Fruit fly (Drosophila melanogaster) whole organism, embryonic: ENCODE measurements around the gene CG2865.

ENCODE experiments used
- Antp ChIP-seq: fragments of 200-800 bp; sonication (Bioruptor generic); optimal IDR thresholded peaks from 3 replicates; lab custom pipeline; 2016; ENCODE audit warnings: missing biosample characterization, missing genetic modification characterization
- Asciz ChIP-seq: fragments of 200-800 bp; sonication (Bioruptor generic); optimal IDR thresholded peaks from 2 replicates; lab custom pipeline; 2017; ENCODE audit warnings: missing biosample characterization, mild to moderate bottlenecking, missing genetic modification characterization, missing genetic modification reagents
- CG10654 ChIP-seq: fragments of 200-800 bp; sonication (Bioruptor generic); optimal IDR thresholded peaks from 2 replicates; lab custom pipeline; 2016; ENCODE audit warnings: missing biosample characterization, missing genetic modification characterization
- CG12155 ChIP-seq: fragments of 200-800 bp; sonication (Bioruptor generic); optimal IDR thresholded peaks from 3 replicates; lab custom pipeline; 2016; ENCODE audit warnings: missing biosample characterization, missing genetic modification characterization
- CG12391 ChIP-seq: fragments of 200-800 bp; sonication (Bioruptor generic); optimal IDR thresholded peaks from 3 replicates; lab custom pipeline; 2018; ENCODE audit warnings: missing biosample characterization, mild to moderate bottlenecking, missing genetic modification characterization, moderate library complexity
- CG12744 ChIP-seq: fragments of 200-800 bp; sonication (Bioruptor generic); optimal IDR thresholded peaks from 2 replicates; lab custom pipeline; 2016; ENCODE audit warnings: missing biosample characterization, missing genetic modification characterization
- CG14667 ChIP-seq: fragments of 200-800 bp; sonication (Bioruptor generic); IDR thresholded peaks from 2 replicates; pipeline ENCODE4 v1.3.6; 2022; ENCODE audit warnings: missing biosample characterization, missing genetic modification characterization
- CG15011 ChIP-seq: fragments of 200-800 bp; sonication (Bioruptor generic); optimal IDR thresholded peaks from 3 replicates; lab custom pipeline; 2018; ENCODE audit warnings: missing biosample characterization, mild to moderate bottlenecking, missing genetic modification characterization
- CG15514 ChIP-seq: fragments of 200-800 bp; sonication (Bioruptor generic); optimal IDR thresholded peaks from 3 replicates; lab custom pipeline; 2017; ENCODE audit warnings: missing biosample characterization, missing genetic modification characterization, mild to moderate bottlenecking, moderate library complexity, missing genetic modification reagents
- CG1603 ChIP-seq: fragments of 200-800 bp; sonication (Bioruptor generic); optimal IDR thresholded peaks from 2 replicates; lab custom pipeline; 2019; ENCODE audit warnings: missing biosample characterization, mild to moderate bottlenecking, missing genetic modification characterization, moderate library complexity
- CG16779 ChIP-seq: fragments of 200-800 bp; sonication (Bioruptor generic); IDR thresholded peaks from 2 replicates; pipeline ENCODE4 v1.3.6; 2022; ENCODE audit warnings: missing biosample characterization, missing genetic modification characterization
- CG16815 ChIP-seq: fragments of 200-800 bp; sonication (Bioruptor generic); optimal IDR thresholded peaks from 3 replicates; lab custom pipeline; 2017; ENCODE audit warnings: missing biosample characterization, mild to moderate bottlenecking, missing genetic modification characterization
- CG16863 ChIP-seq: fragments of 200-800 bp; sonication (Bioruptor generic); optimal IDR thresholded peaks from 3 replicates; lab custom pipeline; 2016; ENCODE audit warnings: missing biosample characterization, missing genetic modification characterization
- CG17612 ChIP-seq: fragments of 200-800 bp; sonication (Bioruptor generic); IDR thresholded peaks from 2 replicates; pipeline ENCODE4 v1.3.6; 2022; ENCODE audit warnings: missing biosample characterization, missing genetic modification characterization
- CG2875 ChIP-seq: fragments of 200-800 bp; sonication (Bioruptor generic); optimal IDR thresholded peaks from 2 replicates; lab custom pipeline; 2017; ENCODE audit warnings: missing biosample characterization, mild to moderate bottlenecking, missing genetic modification characterization, missing genetic modification reagents
- CG4404 ChIP-seq: fragments of 200-800 bp; sonication (Bioruptor generic); IDR thresholded peaks from 2 replicates; pipeline ENCODE4 v1.3.6; 2022; ENCODE audit warnings: missing biosample characterization, missing genetic modification characterization
- CG6272 ChIP-seq: fragments of 200-800 bp; sonication (Bioruptor generic); IDR thresholded peaks from 2 replicates; pipeline ENCODE4 v1.3.6; 2022; ENCODE audit warnings: missing biosample characterization, missing genetic modification characterization
- CG6791 ChIP-seq: fragments of 200-800 bp; sonication (Bioruptor generic); IDR thresholded peaks from 3 replicates; pipeline ENCODE4 v1.3.6; 2022; ENCODE audit warnings: missing biosample characterization, missing genetic modification characterization; ENCODE audit not compliant: partially characterized antibody
- CG7786 ChIP-seq: fragments of 200-800 bp; sonication (Bioruptor generic); optimal IDR thresholded peaks from 2 replicates; lab custom pipeline; 2016; ENCODE audit warnings: missing biosample characterization, missing genetic modification characterization
- CG8388 ChIP-seq: fragments of 200-800 bp; sonication (Bioruptor generic); optimal IDR thresholded peaks from 2 replicates; lab custom pipeline; 2019; ENCODE audit warnings: missing biosample characterization, mild to moderate bottlenecking, missing genetic modification characterization, moderate library complexity
- CG8944 ChIP-seq: fragments of 200-800 bp; sonication (Bioruptor generic); optimal IDR thresholded peaks from 3 replicates; lab custom pipeline; 2016; ENCODE audit warnings: missing biosample characterization, missing genetic modification characterization
- CHES-1-like ChIP-seq: fragments of 200-800 bp; sonication (Bioruptor generic); optimal IDR thresholded peaks from 2 replicates; lab custom pipeline; 2016; ENCODE audit warnings: missing biosample characterization, missing genetic modification characterization
- D ChIP-seq, 2 experiments: fragments of 200-800 bp in 1 of 2; fragments of >200 bp in 1 of 2; sonication (Bioruptor generic) in 1 of 2; optimal IDR thresholded peaks; 2 replicates in 1 of 2; 3 replicates in 1 of 2; lab custom pipeline; 2017; ENCODE audit warnings: mild to moderate bottlenecking in 1 of 2, missing biosample characterization in 1 of 2, missing genetic modification characterization in 1 of 2, missing genetic modification reagents in 1 of 2
- D19A ChIP-seq: fragments of 200-800 bp; optimal IDR thresholded peaks from 3 replicates; lab custom pipeline; 2019; ENCODE audit warnings: missing biosample characterization, mild to moderate bottlenecking, missing genetic modification characterization, moderate library complexity
- Hand ChIP-seq: fragments of 200-800 bp; sonication (Bioruptor generic); optimal IDR thresholded peaks from 2 replicates; lab custom pipeline; 2017; ENCODE audit warnings: mild to moderate bottlenecking, missing biosample characterization, missing genetic modification reagents, missing genetic modification characterization
- Hey ChIP-seq: fragments of 200-800 bp; sonication (Bioruptor generic); optimal IDR thresholded peaks from 3 replicates; lab custom pipeline; 2018; ENCODE audit warnings: missing biosample characterization, mild to moderate bottlenecking, missing genetic modification characterization
- HmgZ ChIP-seq: fragments of 200-800 bp; sonication (Bioruptor generic); optimal IDR thresholded peaks from 2 replicates; lab custom pipeline; 2018; ENCODE audit warnings: missing biosample characterization, mild to moderate bottlenecking, missing genetic modification characterization
- NfI ChIP-seq: fragments of 200-800 bp; sonication (Bioruptor generic); optimal IDR thresholded peaks from 3 replicates; lab custom pipeline; 2018; ENCODE audit warnings: missing biosample characterization, mild to moderate bottlenecking, missing genetic modification characterization, moderate library complexity
- Poxn ChIP-seq: fragments of 200-800 bp; sonication (Bioruptor generic); IDR thresholded peaks from 2 replicates; pipeline ENCODE4 v1.3.6; 2022; ENCODE audit warnings: missing biosample characterization, missing genetic modification characterization
- Sox102F ChIP-seq: fragments of 200-800 bp; sonication (Bioruptor generic); optimal IDR thresholded peaks from 2 replicates; lab custom pipeline; 2018; ENCODE audit warnings: missing biosample characterization, mild to moderate bottlenecking, missing genetic modification characterization, moderate library complexity
- Stat92E ChIP-seq, 3 experiments: fragments of >200 bp in 2 of 3; fragments of 200-800 bp in 1 of 3; sonication (Bioruptor generic) in 1 of 3; optimal IDR thresholded peaks; 2 replicates each; lab custom pipeline; 2017 to 2019; ENCODE audit warnings: missing biosample characterization in 3 of 3, missing genetic modification characterization in 3 of 3, mild to moderate bottlenecking in 1 of 3, moderate library complexity in 1 of 3
- Trl ChIP-seq, 3 experiments: fragments of >200 bp in 2 of 3; fragments of 200-800 bp in 1 of 3; sonication (Bioruptor generic) in 1 of 3; optimal IDR thresholded peaks; 2 replicates in 1 of 3; 3 replicates in 2 of 3; lab custom pipeline; 2016 to 2017; ENCODE audit warnings: missing biosample characterization in 1 of 3, missing genetic modification characterization in 1 of 3
- Xbp1 ChIP-seq: fragments of 200-800 bp; sonication (Bioruptor generic); optimal IDR thresholded peaks from 3 replicates; lab custom pipeline; 2016; ENCODE audit warnings: missing biosample characterization, mild to moderate bottlenecking, missing genetic modification characterization
- ac ChIP-seq: fragments of 200-800 bp; sonication (Bioruptor generic); optimal IDR thresholded peaks from 3 replicates; lab custom pipeline; 2017; ENCODE audit warnings: missing biosample characterization, mild to moderate bottlenecking, missing genetic modification characterization
- al ChIP-seq: fragments of 200-800 bp; sonication (Bioruptor generic); IDR thresholded peaks from 2 replicates; pipeline ENCODE4 v1.3.6; 2022; ENCODE audit warnings: missing biosample characterization, missing genetic modification characterization
- ash1 ChIP-seq: fragments of 200-800 bp; sonication (Bioruptor generic); optimal IDR thresholded peaks from 2 replicates; lab custom pipeline; 2018; ENCODE audit warnings: missing biosample characterization, mild to moderate bottlenecking, missing genetic modification characterization
- fd102C ChIP-seq: fragments of 200-800 bp; sonication (Bioruptor generic); optimal IDR thresholded peaks from 2 replicates; lab custom pipeline; 2018; ENCODE audit warnings: missing biosample characterization, mild to moderate bottlenecking, missing genetic modification characterization, moderate library complexity
- grau ChIP-seq: fragments of 200-800 bp; optimal IDR thresholded peaks from 3 replicates; lab custom pipeline; 2019; ENCODE audit warnings: missing biosample characterization, mild to moderate bottlenecking, missing genetic modification characterization, moderate library complexity
- hkb ChIP-seq, 2 experiments: fragments of 200-800 bp in 1 of 2; fragments of >200 bp in 1 of 2; sonication (Bioruptor generic) in 1 of 2; IDR thresholded peaks in 1 of 2; optimal IDR thresholded peaks in 1 of 2; 2 replicates each; pipeline versions ENCODE4 v1.3.6 to Lab custom; 2017 to 2022; ENCODE audit warnings: missing biosample characterization in 1 of 2, missing genetic modification characterization in 1 of 2
- hth ChIP-seq: fragments of >200 bp; optimal IDR thresholded peaks from 2 replicates; lab custom pipeline; 2017; ENCODE audit warnings: inconsistent platforms
- lab ChIP-seq: fragments of 200-800 bp; sonication (Bioruptor generic); optimal IDR thresholded peaks from 3 replicates; lab custom pipeline; 2017; ENCODE audit warnings: missing biosample characterization, missing genetic modification characterization, mild to moderate bottlenecking, moderate library complexity, missing genetic modification reagents
- org-1 ChIP-seq: fragments of 200-800 bp; sonication (Bioruptor generic); optimal IDR thresholded peaks from 2 replicates; lab custom pipeline; 2017; ENCODE audit warnings: missing biosample characterization, missing genetic modification characterization
- rib ChIP-seq: fragments of 200-800 bp; sonication (Bioruptor generic); IDR thresholded peaks from 2 replicates; pipeline ENCODE4 v1.3.6; 2022; ENCODE audit warnings: missing biosample characterization, missing genetic modification characterization
- run ChIP-seq: fragments of 200-800 bp; sonication (Bioruptor generic); optimal IDR thresholded peaks from 3 replicates; lab custom pipeline; 2018; ENCODE audit warnings: missing biosample characterization, mild to moderate bottlenecking, missing genetic modification characterization
- schlank ChIP-seq: fragments of 200-800 bp; sonication (Bioruptor generic); optimal IDR thresholded peaks from 2 replicates; lab custom pipeline; 2018; ENCODE audit warnings: missing biosample characterization, mild to moderate bottlenecking, missing genetic modification characterization

Gene CG2865

dm6 chrX:2301613-2302522, 8.7 kb upstream of the CG2865 start (continued):
- peak; percentile 11 for TF ChIP-seq fd102C (GFP tag; lab: Kevin White, UChicago)
- no peak for TF ChIP-seq CG6791 (GFP tag; lab: Robert Waterston, UW)
- TF ChIP-seq org-1, result peak; percentile 85

DNA sequence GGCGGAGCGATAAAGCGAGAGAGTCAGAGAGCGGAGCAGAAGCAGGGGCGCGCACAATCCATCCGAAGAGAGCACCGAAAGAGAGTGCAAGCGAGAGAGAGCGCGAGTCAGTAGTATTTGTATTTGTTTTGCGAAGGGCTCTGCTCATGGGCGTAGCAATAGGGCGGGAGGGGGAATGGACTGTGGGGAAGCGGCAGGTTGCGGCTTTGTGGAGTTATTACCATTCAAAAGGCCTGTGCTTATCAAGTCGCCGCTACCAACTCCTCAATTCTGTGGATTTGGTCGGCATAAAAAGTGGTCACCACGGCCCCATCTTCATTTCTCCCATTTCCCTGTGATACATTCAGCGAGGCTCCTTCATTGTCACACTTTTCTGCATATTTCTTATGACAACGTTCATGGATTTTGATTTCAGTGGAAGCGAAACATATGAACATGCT, 7.9 kb upstream of the CG2865 start:
- TF ChIP-seq Antp (GFP tag; lab: Kevin White, UChicago) (peak; percentile 4), CG16863 (GFP tag; lab: Kevin White, UChicago) (no peak), schlank (tag; lab: Kevin White, UChicago) (peak; percentile 52), CG17612 (GFP tag; lab: Robert Waterston, UW) (no peak), CG8944 (GFP tag; lab: Kevin White, UChicago) (no peak), D (optimal IDR thresholded peaks at IDR 0.05; lab: Kevin White, UChicago) (no peak), D (GFP tag; optimal IDR thresholded peaks at IDR 0.05; lab: Kevin White, UChicago) (no peak), Xbp1 (GFP tag; lab: Kevin White, UChicago) (peak; percentile 5), CG2875 (no peak), rib (GFP tag; lab: Robert Waterston, UW) (no peak), Stat92E (GFP tag; optimal IDR thresholded peaks at IDR 0.05; lab: Kevin White, UChicago) (no peak), run (tag; lab: Kevin White, UChicago) (peak; percentile 1), Asciz (GFP tag; lab: Kevin White, UChicago) (no peak), CG10654 (GFP tag; lab: Kevin White, UChicago) (no peak), D19A (no peak), CG12391 (no peak), hth (lab: Kevin White, UChicago) (no peak), CHES-1-like (GFP tag; lab: Kevin White, UChicago) (no peak), Sox102F (GFP tag; lab: Kevin White, UChicago) (peak; percentile 22), NfI (GFP tag; lab: Kevin White, UChicago) (peak; percentile 4), CG14667 (GFP tag; lab: Robert Waterston, UW) (no peak), HmgZ (peak; percentile 54), Hand (GFP tag; lab: Kevin White, UChicago) (peak; percentile 55), CG7786 (GFP tag; lab: Kevin White, UChicago) (peak; percentile 6), Hey (tag; lab: Kevin White, UChicago) (no peak), CG15011 (GFP tag; lab: Kevin White, UChicago) (peak; percentile 31), CG12744 (GFP tag; lab: Kevin White, UChicago) (no peak), CG6272 (GFP tag; lab: Robert Waterston, UW) (peak; percentile 34), lab (GFP tag; lab: Kevin White, UChicago) (peak; percentile 61), CG8388 (GFP tag; lab: Kevin White, UChicago) (no peak), CG16815 (GFP tag; lab: Kevin White, UChicago) (peak; percentile 46), al (peak; percentile 57; the same call in 1 of the 2 replicates), CG12155 (peak; percentile 46), CG4404 (peak; percentile 48; the same call in 1 of the 2 replicates), CG16779 (GFP tag; lab: Robert Waterston, UW) (no peak), ash1 (GFP tag; lab: Kevin White, UChicago) (no peak), CG1603 (tag; lab: Kevin White, UChicago) (peak; percentile 36), Trl (optimal IDR thresholded peaks at IDR 0.05; lab: Kevin White, UChicago) (peak; percentile 95 to 99), Trl (GFP tag; optimal IDR thresholded peaks at IDR 0.05; lab: Kevin White, UChicago) (no peak), grau (tag; lab: Kevin White, UChicago) (peak; percentile 58), ac (GFP tag; lab: Kevin White, UChicago) (no peak), Poxn (GFP tag; lab: Robert Waterston, UW) (no peak), hkb (optimal IDR thresholded peaks at IDR 0.05; lab: Kevin White, UChicago) (no peak), hkb (GFP tag; IDR thresholded peaks at IDR 0.05; lab: Robert Waterston, UW) (peak; percentile 6; the same call in 1 of the 2 replicates), CG15514 (GFP tag; lab: Kevin White, UChicago) (peak; percentile 63)
